Fruit fly (Drosophila melanogaster): ENCODE results near the gene CG43063.

dm6 chr3R:13088395-13088794 lies 2.4 kb downstream of the CG43063 start, which contains the start of gene timeout:
- TF ChIP-seq br (GFP tag; optimal IDR thresholded peaks at IDR 0.05) (no peak), ey (GFP tag; optimal IDR thresholded peaks at IDR 0.05) (no peak), woc (GFP tag; optimal IDR thresholded peaks at IDR 0.05) (no peak), Rel (GFP tag; optimal IDR thresholded peaks at IDR 0.05) (no peak), Rel (tag; optimal IDR thresholded peaks at IDR 0.05) (no peak), pan (optimal IDR thresholded peaks at IDR 0.05) (no peak), Hnf4 (GFP tag; optimal IDR thresholded peaks at IDR 0.05) (no peak), Dfd (GFP tag; optimal IDR thresholded peaks at IDR 0.05) (no peak), OdsH (GFP tag; optimal IDR thresholded peaks at IDR 0.05) (no peak), Jra (GFP tag; optimal IDR thresholded peaks at IDR 0.05) (no peak), sage (GFP tag; optimal IDR thresholded peaks at IDR 0.05) (no peak), Hr78 (GFP tag; optimal IDR thresholded peaks at IDR 0.05) (no peak), Myc (optimal IDR thresholded peaks at IDR 0.05) (no peak), Vsx2 (GFP tag; optimal IDR thresholded peaks at IDR 0.05; ENCODE audit: partially characterized antibody) (no peak), Dif (GFP tag; optimal IDR thresholded peaks at IDR 0.05; ENCODE audit: partially characterized antibody) (no peak)
